Worm (Caenorhabditis elegans): ENCODE data around the gene C50D2.2.

C50D2.2 gene

DNA sequence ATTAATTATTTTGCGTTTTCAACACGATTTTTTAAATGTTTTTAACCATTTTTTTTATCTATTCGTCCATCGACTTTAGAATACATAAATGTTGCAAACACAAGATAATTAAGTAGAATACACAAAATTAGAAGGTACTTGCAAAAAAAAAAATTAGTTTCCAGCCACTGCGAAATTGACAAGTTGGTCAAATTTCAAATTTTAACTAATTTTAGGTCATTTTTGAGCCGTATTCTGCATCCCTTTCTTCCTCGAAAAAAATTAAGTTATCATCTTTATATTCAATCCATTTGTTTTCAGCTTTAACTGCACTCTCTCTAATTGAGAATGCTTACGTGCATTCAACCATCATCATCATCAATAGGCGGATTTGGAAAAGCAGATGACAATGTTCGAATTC is 39.6 kb upstream of the C50D2.2 start, which contains the start of gene egl-26:
egl-26 (plus strand) TSS at position 301 of the 400 bp plus-strand sequence.
- TF ChIP-seq flt-1 (GFP tag; IDR thresholded peaks at IDR 0.05) (no peak), tbx-11 (GFP tag; IDR thresholded peaks at IDR 0.05) (no peak)

DNA sequence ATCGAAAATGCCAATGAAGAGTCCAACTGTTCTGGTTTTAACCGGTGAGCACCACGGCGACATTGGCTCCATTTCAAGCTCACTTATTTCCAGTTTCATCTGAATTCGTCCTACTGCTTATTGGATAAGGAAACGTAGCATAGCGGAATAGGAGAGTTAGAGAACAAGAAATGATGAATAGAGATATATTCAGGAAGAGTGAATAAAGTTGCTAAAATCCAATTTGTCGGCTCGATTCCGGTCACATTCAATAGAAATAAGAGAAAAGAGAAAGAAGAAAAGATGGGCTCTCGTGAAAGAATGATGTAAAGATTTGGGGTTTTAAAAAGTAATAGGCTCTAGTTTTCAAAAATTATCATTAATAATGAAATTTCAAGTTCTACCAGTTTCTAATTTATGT is 35.6 kb upstream of the C50D2.2 start:
- TF ChIP-seq sea-1 (GFP tag; conservative IDR thresholded peaks at IDR 0.05) (no peak), ama-1 (optimal IDR thresholded peaks at IDR 0.05) (no peak), ceh-36 (tag; optimal IDR thresholded peaks at IDR 0.05) (no peak), scrt-1 (GFP tag; IDR thresholded peaks at IDR 0.05) (no peak), B0310.2 (tag; optimal IDR thresholded peaks at IDR 0.05) (no peak), tbx-37 (GFP tag; conservative IDR thresholded peaks at IDR 0.05) (no peak), hnd-1 (tag; optimal IDR thresholded peaks at IDR 0.05) (no peak), hmg-4 (GFP tag; optimal IDR thresholded peaks at IDR 0.05) (no peak), hmbx-1 (tag; optimal IDR thresholded peaks at IDR 0.05) (no peak)

DNA sequence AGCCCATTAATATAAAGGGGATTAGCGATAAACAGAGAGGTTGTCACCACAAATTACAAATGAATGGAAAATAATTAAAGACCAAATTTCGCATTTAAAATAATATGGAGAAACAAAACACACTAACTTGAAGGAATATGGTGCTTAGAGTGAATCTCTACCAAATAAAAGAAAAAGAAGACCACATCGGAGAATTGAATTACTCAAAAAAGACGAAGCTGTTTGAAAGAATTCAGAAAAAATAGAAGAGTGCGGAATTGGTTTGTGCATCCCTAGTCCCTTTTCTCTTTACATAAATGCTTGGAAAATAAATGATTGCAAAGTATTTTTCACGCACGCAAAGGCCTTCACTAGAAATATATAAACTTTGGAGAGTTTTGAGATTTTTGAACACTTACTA is 35.1 kb upstream of the C50D2.2 start:
- TF ChIP-seq hnd-1 (tag; optimal IDR thresholded peaks at IDR 0.05) (no peak), B0310.2 (tag; optimal IDR thresholded peaks at IDR 0.05) (no peak), hmg-4 (GFP tag; optimal IDR thresholded peaks at IDR 0.05) (no peak)

DNA sequence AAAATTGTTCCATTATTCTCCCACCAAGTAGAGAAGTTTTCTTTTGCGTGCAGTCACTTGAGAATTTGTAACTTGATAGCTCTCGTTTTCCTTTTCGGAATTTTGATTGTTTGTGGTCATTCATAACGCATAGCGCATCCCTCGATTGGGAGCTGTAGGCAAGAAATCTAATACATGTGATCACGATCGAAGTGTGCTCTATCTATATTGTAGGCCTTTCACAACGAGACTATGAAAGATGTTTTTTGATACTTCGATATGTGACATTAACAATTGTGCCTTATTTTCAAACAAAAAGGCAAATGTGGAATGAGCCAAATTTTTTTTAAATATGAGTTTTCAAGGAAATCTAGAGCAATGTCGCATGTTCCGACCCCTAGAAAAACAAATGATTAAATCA is 33.1 kb upstream of the C50D2.2 start:
- TF ChIP-seq sea-1 (GFP tag; conservative IDR thresholded peaks at IDR 0.05) (no peak), ama-1 (optimal IDR thresholded peaks at IDR 0.05) (no peak), B0310.2 (tag; optimal IDR thresholded peaks at IDR 0.05) (no peak), tbx-37 (GFP tag; conservative IDR thresholded peaks at IDR 0.05) (no peak), F13C5.2 (tag; optimal IDR thresholded peaks at IDR 0.05) (no peak), pes-1 (GFP tag; IDR thresholded peaks at IDR 0.05) (no peak), tra-4 (tag; optimal IDR thresholded peaks at IDR 0.05) (no peak), tbx-11 (GFP tag; IDR thresholded peaks at IDR 0.05) (no peak), hnd-1 (tag; optimal IDR thresholded peaks at IDR 0.05) (no peak), flt-1 (GFP tag; IDR thresholded peaks at IDR 0.05) (no peak), hmbx-1 (tag; optimal IDR thresholded peaks at IDR 0.05) (no peak), ets-7 (tag; optimal IDR thresholded peaks at IDR 0.05) (no peak), scrt-1 (GFP tag; IDR thresholded peaks at IDR 0.05) (no peak), ceh-13 (GFP tag; optimal IDR thresholded peaks at IDR 0.05) (no peak)

DNA sequence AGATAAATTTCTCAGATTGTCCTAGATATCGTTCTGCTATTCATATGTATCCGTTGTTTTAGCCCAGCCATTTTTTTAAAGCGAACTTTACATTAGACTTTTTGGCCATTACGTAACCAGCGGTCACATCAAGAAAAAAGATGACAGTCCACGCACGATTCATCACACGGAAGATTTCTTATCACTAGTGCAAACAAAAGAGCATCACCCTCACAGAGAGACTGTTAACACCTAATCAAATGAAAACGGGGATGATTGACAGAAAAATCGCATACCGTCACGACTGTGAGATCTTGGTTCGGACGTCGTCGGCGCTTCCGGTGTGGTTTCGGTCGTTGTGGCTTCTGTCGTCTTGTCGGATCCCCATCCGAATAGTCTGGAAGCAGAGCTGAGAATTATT is 32.3 kb upstream of the C50D2.2 start:
- no peak for TF ChIP-seq F13C5.2 (tag; optimal IDR thresholded peaks at IDR 0.05)
- TF ChIP-seq tbx-11 (GFP tag; IDR thresholded peaks at IDR 0.05): no peak
- no peak for TF ChIP-seq pes-1 (GFP tag; IDR thresholded peaks at IDR 0.05)
- no peak for TF ChIP-seq sea-1 (GFP tag; conservative IDR thresholded peaks at IDR 0.05)
- no peak for TF ChIP-seq tra-4 (tag; optimal IDR thresholded peaks at IDR 0.05)
- no peak for TF ChIP-seq aly-1 (tag; optimal IDR thresholded peaks at IDR 0.05)
- no peak for TF ChIP-seq ama-1 (optimal IDR thresholded peaks at IDR 0.05)
- no peak for TF ChIP-seq ceh-13 (GFP tag; optimal IDR thresholded peaks at IDR 0.05)
- no peak for TF ChIP-seq ets-7 (tag; optimal IDR thresholded peaks at IDR 0.05)
- TF ChIP-seq flt-1 (GFP tag; IDR thresholded peaks at IDR 0.05): no peak
- TF ChIP-seq B0310.2 (tag; optimal IDR thresholded peaks at IDR 0.05): no peak

DNA sequence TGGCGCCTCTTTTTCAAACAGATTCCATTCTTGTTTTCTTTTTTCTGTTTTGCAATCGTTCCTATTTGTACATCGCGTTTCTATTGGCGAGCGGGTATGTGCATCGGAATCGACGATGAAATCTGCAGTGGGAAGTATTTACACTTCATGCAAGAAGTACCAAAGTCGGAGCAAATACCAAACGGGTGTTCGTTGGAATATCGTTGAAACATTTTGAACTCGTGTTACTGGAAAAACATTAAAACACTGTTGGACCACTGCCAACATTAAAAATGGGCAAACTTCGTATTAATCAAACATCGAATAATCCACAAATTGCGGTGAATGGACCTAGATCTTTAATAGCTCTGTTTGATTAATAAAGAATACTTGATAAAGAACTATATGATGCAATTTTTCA is 29.8 kb upstream of the C50D2.2 start, which contains the start of gene C23H3.9:
C23H3.9 (minus strand) TSS at position 101 of the 400 bp plus-strand sequence.
- TF ChIP-seq hnd-1 (tag; optimal IDR thresholded peaks at IDR 0.05) (no peak), ets-7 (tag; optimal IDR thresholded peaks at IDR 0.05) (no peak), B0310.2 (tag; optimal IDR thresholded peaks at IDR 0.05) (no peak), sea-1 (GFP tag; conservative IDR thresholded peaks at IDR 0.05) (no peak), scrt-1 (GFP tag; IDR thresholded peaks at IDR 0.05) (no peak), F13C5.2 (tag; optimal IDR thresholded peaks at IDR 0.05) (no peak), aly-1 (tag; optimal IDR thresholded peaks at IDR 0.05) (no peak), tbx-37 (GFP tag; conservative IDR thresholded peaks at IDR 0.05) (no peak), flt-1 (GFP tag; IDR thresholded peaks at IDR 0.05) (no peak), hmbx-1 (tag; optimal IDR thresholded peaks at IDR 0.05) (no peak), ceh-13 (GFP tag; optimal IDR thresholded peaks at IDR 0.05) (no peak), pes-1 (GFP tag; IDR thresholded peaks at IDR 0.05) (no peak), tbx-11 (GFP tag; IDR thresholded peaks at IDR 0.05) (no peak), tra-4 (tag; optimal IDR thresholded peaks at IDR 0.05) (no peak), ceh-36 (tag; optimal IDR thresholded peaks at IDR 0.05) (no peak), hmg-4 (GFP tag; optimal IDR thresholded peaks at IDR 0.05) (no peak), ama-1 (optimal IDR thresholded peaks at IDR 0.05) (no peak)

DNA sequence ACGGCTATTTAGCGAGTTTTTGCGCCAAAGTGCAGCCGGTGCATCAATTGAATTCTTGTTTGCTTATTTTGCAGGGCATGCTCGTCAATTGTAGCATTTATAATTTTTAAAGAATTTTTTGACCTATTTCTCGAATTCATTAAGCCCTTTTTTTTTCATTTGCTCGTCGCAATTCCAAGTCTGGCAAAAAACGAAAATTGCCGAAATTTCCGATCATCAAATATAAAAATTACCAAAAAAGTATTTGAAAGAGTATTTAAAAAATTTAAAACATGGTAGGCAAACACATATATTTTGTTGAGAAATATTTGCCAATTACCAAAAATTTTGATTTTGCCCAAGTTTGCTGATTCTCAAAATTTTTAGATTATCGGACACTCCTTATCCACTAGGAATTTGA is 24.8 kb upstream of the C50D2.2 start, which contains the start of gene C50D2.6:
C50D2.6 (plus strand) TSS at position 301 of the 400 bp plus-strand sequence.
- no peak for TF ChIP-seq B0310.2 (tag; optimal IDR thresholded peaks at IDR 0.05)
- TF ChIP-seq tbx-37 (GFP tag; conservative IDR thresholded peaks at IDR 0.05): no peak
- no peak for TF ChIP-seq F13C5.2 (tag; optimal IDR thresholded peaks at IDR 0.05)
- no peak for TF ChIP-seq aly-1 (tag; optimal IDR thresholded peaks at IDR 0.05)
- TF ChIP-seq pes-1 (GFP tag; IDR thresholded peaks at IDR 0.05): no peak
- no peak for TF ChIP-seq ceh-13 (GFP tag; optimal IDR thresholded peaks at IDR 0.05)
- no peak for TF ChIP-seq hnd-1 (tag; optimal IDR thresholded peaks at IDR 0.05)
- TF ChIP-seq ama-1 (optimal IDR thresholded peaks at IDR 0.05): no peak
- no peak for TF ChIP-seq ceh-36 (tag; optimal IDR thresholded peaks at IDR 0.05)

DNA sequence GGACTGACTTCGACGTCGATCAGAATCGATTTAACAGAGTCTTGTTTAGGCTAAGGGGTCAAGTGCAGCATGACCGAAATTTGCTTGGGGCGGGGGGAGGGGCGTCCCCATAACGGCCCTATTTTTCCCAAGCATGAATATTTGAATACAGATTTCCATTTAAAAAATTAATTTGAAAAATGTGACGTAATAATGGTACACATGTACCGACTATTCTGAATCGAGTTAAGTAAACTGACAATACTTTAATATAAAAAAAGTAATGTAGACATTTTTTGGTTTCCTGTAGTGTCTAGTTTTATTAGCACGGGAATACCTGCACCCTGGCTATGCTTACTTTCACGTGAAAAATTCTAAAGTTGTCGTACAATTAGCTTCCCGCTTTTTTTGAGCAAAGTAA is 22.2 kb upstream of the C50D2.2 start:
- TF ChIP-seq pes-1 (GFP tag; IDR thresholded peaks at IDR 0.05) (no peak), aly-1 (tag; optimal IDR thresholded peaks at IDR 0.05) (no peak), tbx-11 (GFP tag; IDR thresholded peaks at IDR 0.05) (no peak), tbx-37 (GFP tag; conservative IDR thresholded peaks at IDR 0.05) (no peak), tra-4 (tag; optimal IDR thresholded peaks at IDR 0.05) (no peak), ceh-13 (GFP tag; optimal IDR thresholded peaks at IDR 0.05) (no peak), ama-1 (optimal IDR thresholded peaks at IDR 0.05) (no peak), ceh-36 (tag; optimal IDR thresholded peaks at IDR 0.05) (no peak)

Data from whole organism, early embryonic.